Worm (Caenorhabditis elegans): ENCODE measurements around the gene C17C3.6.

C17C3.6 gene

ce11 chrII:5541685-5542084 is 8.2 kb upstream of the C17C3.6 start, which contains the start of gene C17C3.24:
Gene C17C3.24 (minus strand): TSS chrII:5541785.
- TF ChIP-seq ZK337.2 (GFP tag; IDR thresholded peaks at IDR 0.05), result no peak
- TF ChIP-seq nhr-111 (GFP tag; optimal IDR thresholded peaks at IDR 0.05), result no peak
- TF ChIP-seq hmg-1.1 (GFP tag; IDR thresholded peaks at IDR 0.05), result no peak
- no peak for TF ChIP-seq hif-1 (tag; optimal IDR thresholded peaks at IDR 0.05)
- no peak for TF ChIP-seq unc-39 (tag; optimal IDR thresholded peaks at IDR 0.05)
- no peak for TF ChIP-seq lir-3 (tag; optimal IDR thresholded peaks at IDR 0.05)
- TF ChIP-seq nhr-41 (GFP tag; IDR thresholded peaks at IDR 0.05), result no peak
- no peak for TF ChIP-seq zip-2 (tag; optimal IDR thresholded peaks at IDR 0.05)
- no peak for TF ChIP-seq vab-7 (GFP tag; IDR thresholded peaks at IDR 0.05)
- no peak for TF ChIP-seq mdl-1 (tag; optimal IDR thresholded peaks at IDR 0.05)
- no peak for TF ChIP-seq duxl-1 (tag; optimal IDR thresholded peaks at IDR 0.05; ENCODE audit: poor library complexity)

ce11 chrII:5543476-5544144 is 6.2 kb upstream of the C17C3.6 start:
- TF ChIP-seq dmd-9 (GFP tag; IDR thresholded peaks at IDR 0.05) (peak; percentile 98), fos-1 (tag; optimal IDR thresholded peaks at IDR 0.05) (peak; percentile 77), aha-1 (tag) (peak; percentile 100), T26A8.4 (GFP tag; IDR thresholded peaks at IDR 0.05) (peak; percentile 99), saeg-2 (GFP tag; IDR thresholded peaks at IDR 0.05) (peak; percentile 95), ceh-32 (tag; optimal IDR thresholded peaks at IDR 0.05; ENCODE audit: poor library complexity) (peak; percentile 89), nhr-11 (tag; optimal IDR thresholded peaks at IDR 0.05) (peak; percentile 98), F37D6.2 (tag; optimal IDR thresholded peaks at IDR 0.05) (peak; percentile 96), ZK337.2 (GFP tag; IDR thresholded peaks at IDR 0.05) (peak; percentile 88), aly-2 (tag; optimal IDR thresholded peaks at IDR 0.05) (peak; percentile 87), lin-13 (GFP tag; optimal IDR thresholded peaks at IDR 0.05) (peak; percentile 92), vab-7 (GFP tag; IDR thresholded peaks at IDR 0.05) (peak; percentile 94), lin-38 (GFP tag; IDR thresholded peaks at IDR 0.05) (peak; percentile 90), nhr-48 (tag; optimal IDR thresholded peaks at IDR 0.05) (peak; percentile 95), F10B5.3 (tag; optimal IDR thresholded peaks at IDR 0.05) (peak; percentile 93), spr-1 (tag; optimal IDR thresholded peaks at IDR 0.05) (peak; percentile 97), zfp-3 (GFP tag; conservative IDR thresholded peaks at IDR 0.05) (peak; percentile 94), lin-15B (tag; optimal IDR thresholded peaks at IDR 0.05) (peak; percentile 65), zfp-2 (tag; optimal IDR thresholded peaks at IDR 0.05) (peak; percentile 79), daf-19 (GFP tag; conservative IDR thresholded peaks at IDR 0.05) (peak; percentile 95), pha-4 (GFP tag; IDR thresholded peaks at IDR 0.05) (peak; percentile 96), pha-4 (tag; optimal IDR thresholded peaks at IDR 0.05) (peak; percentile 88), nhr-42 (GFP tag; IDR thresholded peaks at IDR 0.05) (peak; percentile 96), lin-39 (tag; optimal IDR thresholded peaks at IDR 0.05) (peak; percentile 66), snpc-4 (tag; optimal IDR thresholded peaks at IDR 0.05) (peak; percentile 99), lin-29 (GFP tag; IDR thresholded peaks at IDR 0.05) (peak; percentile 91), ceh-20 (GFP tag; IDR thresholded peaks at IDR 0.05) (peak; percentile 97), madf-5 (GFP tag; IDR thresholded peaks at IDR 0.05) (peak in 1 of 2 experiments; percentile 33; a peak in 1 of 4 replicates), unc-130 (GFP tag; optimal IDR thresholded peaks at IDR 0.05) (peak; percentile 34), rbr-2 (tag; optimal IDR thresholded peaks at IDR 0.05) (peak; percentile 98), zag-1 (tag; optimal IDR thresholded peaks at IDR 0.05) (peak; percentile 95), nhr-41 (GFP tag; IDR thresholded peaks at IDR 0.05) (peak; percentile 88), php-3 (GFP tag; IDR thresholded peaks at IDR 0.05) (peak; percentile 86), unc-62 (GFP tag; optimal IDR thresholded peaks at IDR 0.05 in 1 of 2) (peak in 1 of 2 experiments; percentile 100), unc-62 (tag; optimal IDR thresholded peaks at IDR 0.05) (peak; percentile 94), nhr-28 (tag; optimal IDR thresholded peaks at IDR 0.05) (peak; percentile 95), mdl-1 (tag; optimal IDR thresholded peaks at IDR 0.05) (peak; percentile 84 to 93), dpl-1 (GFP tag; optimal IDR thresholded peaks at IDR 0.05) (peak; percentile 85), ZK546.5 (tag; optimal IDR thresholded peaks at IDR 0.05) (peak; percentile 44 to 74), T20F7.1 (GFP tag; optimal IDR thresholded peaks at IDR 0.05) (peak; percentile 92), ztf-11 (tag; optimal IDR thresholded peaks at IDR 0.05) (peak; percentile 42), madf-9 (GFP tag; conservative IDR thresholded peaks at IDR 0.05) (peak; percentile 94)

Data from whole organism, L4 larva.